Worm (Caenorhabditis elegans) whole organism, L4 larva: ENCODE results near the gene sra-1.

Experiments
- T26A8.4 ChIP-seq: fragments of 200-800 bp; sonication (Bioruptor generic); IDR thresholded peaks from 2 replicates; pipeline ENCODE4 v1.3.6; 2022; ENCODE audit warnings: missing genetic modification characterization, missing compliant biosample characterization
- aha-1 ChIP-seq: fragments of 150-350 bp; peaks from one replicate; lab custom pipeline; 2014; ENCODE audit warnings: missing biosample characterization, missing genetic modification characterization
- attf-4 ChIP-seq: sonication (generic microtip); optimal IDR thresholded peaks from 3 replicates; lab custom pipeline; 2017; ENCODE audit warnings: missing biosample characterization, missing genetic modification characterization
- ceh-20 ChIP-seq: fragments of 200-800 bp; sonication (Bioruptor generic); IDR thresholded peaks from 2 replicates; pipeline ENCODE4 v1.3.6; 2022; ENCODE audit warnings: missing genetic modification reagents, missing genetic modification characterization, missing compliant biosample characterization
- ceh-44 ChIP-seq: fragments of 200-800 bp; sonication (Bioruptor generic); IDR thresholded peaks from 2 replicates; pipeline ENCODE4 v1.3.6; 2022; ENCODE audit warnings: missing genetic modification reagents, missing genetic modification characterization, missing compliant biosample characterization
- ceh-62 ChIP-seq: sonication (generic microtip); optimal IDR thresholded peaks from 2 replicates; lab custom pipeline; 2017; ENCODE audit warnings: missing biosample characterization, missing genetic modification characterization
- ceh-82 ChIP-seq: sonication (generic microtip); optimal IDR thresholded peaks from 2 replicates; lab custom pipeline; 2017; ENCODE audit warnings: missing biosample characterization, missing genetic modification characterization
- ctbp-1 ChIP-seq: fragments of 200-800 bp; sonication (Bioruptor generic); IDR thresholded peaks from 2 replicates; pipeline ENCODE4 v1.3.6; 2022; ENCODE audit warnings: missing genetic modification reagents, missing genetic modification characterization, missing compliant biosample characterization
- daf-16 ChIP-seq, 3 experiments: sonication (generic microtip); optimal IDR thresholded peaks; 2 replicates each; lab custom pipeline; 2016 to 2017; ENCODE audit warnings: missing genetic modification characterization in 3 of 3, missing genetic modification reagents in 3 of 3, mild to moderate bottlenecking in 2 of 3, missing compliant biosample characterization in 2 of 3, missing biosample characterization in 1 of 3, moderate library complexity in 1 of 3
- daf-8 ChIP-seq: fragments of 200-800 bp; sonication (Bioruptor generic); IDR thresholded peaks from 2 replicates; pipeline ENCODE4 v1.3.6; 2022; ENCODE audit warnings: missing genetic modification characterization, missing compliant biosample characterization
- dmd-6 ChIP-seq: fragments of 200-800 bp; sonication (Bioruptor generic); IDR thresholded peaks from 2 replicates; pipeline ENCODE4 v1.3.6; 2022; ENCODE audit warnings: missing genetic modification reagents, missing genetic modification characterization, missing compliant biosample characterization
- dmd-8 ChIP-seq: fragments of 200-800 bp; sonication (Bioruptor generic); IDR thresholded peaks from 2 replicates; pipeline ENCODE4 v1.3.6; 2022; ENCODE audit warnings: missing genetic modification characterization, missing compliant biosample characterization
- dve-1 ChIP-seq: sonication (generic microtip); optimal IDR thresholded peaks from 2 replicates; lab custom pipeline; 2017; ENCODE audit warnings: antibody characterized with exemption, mild to moderate bottlenecking, missing genetic modification characterization, missing compliant biosample characterization; ENCODE audit not compliant: insufficient read depth
- egl-43 ChIP-seq: fragments of 200-800 bp; sonication (Bioruptor generic); IDR thresholded peaks from 2 replicates; pipeline ENCODE4 v1.3.6; 2022; ENCODE audit warnings: missing genetic modification reagents, missing genetic modification characterization, missing compliant biosample characterization
- hif-1 ChIP-seq, 2 experiments: sonication (generic microtip); optimal IDR thresholded peaks; 2 replicates each; lab custom pipeline; 2016 to 2017; ENCODE audit warnings: missing compliant biosample characterization in 2 of 2, missing genetic modification characterization in 2 of 2, missing genetic modification reagents in 2 of 2, missing genotype in 2 of 2, mild to moderate bottlenecking in 1 of 2
- hlh-11 ChIP-seq: fragments of 200-800 bp; sonication (Bioruptor generic); optimal IDR thresholded peaks from 2 replicates; lab custom pipeline; 2018; ENCODE audit warnings: mild to moderate bottlenecking, missing genetic modification characterization, missing compliant biosample characterization
- hmg-1.1 ChIP-seq: fragments of 200-800 bp; sonication (Bioruptor generic); IDR thresholded peaks from 2 replicates; pipeline ENCODE4 v1.3.6; 2022; ENCODE audit warnings: missing genetic modification reagents, missing genetic modification characterization, missing compliant biosample characterization
- lim-7 ChIP-seq: fragments of 200-800 bp; sonication (Bioruptor generic); IDR thresholded peaks from 2 replicates; pipeline ENCODE4 v1.3.6; 2022; ENCODE audit warnings: missing genetic modification characterization, missing compliant biosample characterization
- lin-13 ChIP-seq: fragments of 150-350 bp; optimal IDR thresholded peaks from 2 replicates; lab custom pipeline; 2014; ENCODE audit warnings: missing biosample characterization, missing genetic modification reagents, missing genetic modification characterization
- lir-3 ChIP-seq: sonication (generic microtip); optimal IDR thresholded peaks from 2 replicates; lab custom pipeline; 2016; ENCODE audit warnings: mild to moderate bottlenecking, missing genetic modification characterization, missing compliant biosample characterization
- madf-9 ChIP-seq: fragments of 200-800 bp; sonication (Bioruptor generic); conservative IDR thresholded peaks from 2 replicates; pipeline ENCODE4 v1.3.6; 2022; ENCODE audit warnings: missing genetic modification reagents, missing genetic modification characterization, missing compliant biosample characterization
- mdl-1 ChIP-seq, 2 experiments: fragments of 150-350 bp in 1 of 2; sonication (generic microtip) in 1 of 2; optimal IDR thresholded peaks; 2 replicates each; lab custom pipeline; 2014 to 2017; ENCODE audit warnings: missing biosample characterization in 2 of 2, missing genetic modification characterization in 2 of 2
- mes-2 ChIP-seq: sonication (generic microtip); optimal IDR thresholded peaks from 2 replicates; lab custom pipeline; 2016; ENCODE audit warnings: missing genotype, mild to moderate bottlenecking, missing genetic modification characterization, missing compliant biosample characterization; ENCODE audit not compliant: poor library complexity, severe bottlenecking
- mxl-3 ChIP-seq: fragments of 200-800 bp; sonication (Bioruptor generic); optimal IDR thresholded peaks from 2 replicates; lab custom pipeline; 2018; ENCODE audit warnings: mild to moderate bottlenecking, missing genetic modification characterization, missing compliant biosample characterization
- nhr-102 ChIP-seq: sonication (generic microtip); optimal IDR thresholded peaks from 2 replicates; lab custom pipeline; 2016; ENCODE audit warnings: mild to moderate bottlenecking, missing genetic modification characterization, moderate library complexity, missing compliant biosample characterization
- nhr-11 ChIP-seq: fragments of 150-350 bp; optimal IDR thresholded peaks from 2 replicates; lab custom pipeline; 2014; ENCODE audit warnings: missing biosample characterization, missing genetic modification characterization
- nhr-28 ChIP-seq: fragments of 150-350 bp; optimal IDR thresholded peaks from 2 replicates; lab custom pipeline; 2014; ENCODE audit warnings: missing biosample characterization, missing genetic modification characterization
- nhr-48 ChIP-seq: sonication (generic microtip); optimal IDR thresholded peaks from 2 replicates; lab custom pipeline; 2016; ENCODE audit warnings: mild to moderate bottlenecking, missing genetic modification characterization, missing compliant biosample characterization
- nhr-77 ChIP-seq: fragments of 150-350 bp; optimal IDR thresholded peaks from 2 replicates; lab custom pipeline; 2014; ENCODE audit warnings: missing biosample characterization, missing genetic modification characterization
- pha-4 ChIP-seq, 2 experiments: fragments of 150-350 bp in 1 of 2; fragments of 200-800 bp in 1 of 2; sonication (Bioruptor generic) in 1 of 2; IDR thresholded peaks in 1 of 2; optimal IDR thresholded peaks in 1 of 2; 2 replicates each; pipeline versions ENCODE4 v1.3.6 to Lab custom; 2014 to 2022; ENCODE audit warnings: missing genetic modification characterization in 2 of 2, missing genetic modification reagents in 2 of 2, missing biosample characterization in 1 of 2, missing compliant biosample characterization in 1 of 2
- pqm-1 ChIP-seq: sonication (generic microtip); optimal IDR thresholded peaks from 2 replicates; lab custom pipeline; 2017; ENCODE audit warnings: missing biosample characterization, missing genetic modification characterization
- sdz-12 ChIP-seq: fragments of 200-800 bp; sonication (Bioruptor generic); optimal IDR thresholded peaks from 2 replicates; lab custom pipeline; 2018; ENCODE audit warnings: mild to moderate bottlenecking, missing genetic modification characterization, missing compliant biosample characterization
- spr-1 ChIP-seq: sonication (generic microtip); optimal IDR thresholded peaks from 2 replicates; lab custom pipeline; 2016; ENCODE audit warnings: mild to moderate bottlenecking, missing genetic modification characterization, missing compliant biosample characterization
- tra-1 ChIP-seq: fragments of 200-800 bp; sonication (Bioruptor generic); IDR thresholded peaks from 2 replicates; pipeline ENCODE4 v1.3.6; 2022; ENCODE audit warnings: missing genetic modification reagents, missing genetic modification characterization, missing compliant biosample characterization
- unc-130 ChIP-seq: sonication (generic microtip); optimal IDR thresholded peaks from 2 replicates; lab custom pipeline; 2016; ENCODE audit warnings: missing genetic modification reagents, missing genetic modification characterization, missing compliant biosample characterization
- unc-62 ChIP-seq, 3 experiments: fragments of 150-350 bp in 1 of 3; sonication (generic microtip); optimal IDR thresholded peaks in 2 of 3; peaks in 1 of 3; 1 replicate in 1 of 3; 2 replicates in 2 of 3; lab custom pipeline; 2014 to 2017; ENCODE audit warnings: missing biosample characterization in 3 of 3, missing genetic modification characterization in 3 of 3, missing genetic modification reagents in 3 of 3, missing genotype in 1 of 3
- vab-7 ChIP-seq: fragments of 200-800 bp; sonication (Bioruptor generic); IDR thresholded peaks from 2 replicates; pipeline ENCODE4 v1.3.6; 2022; ENCODE audit warnings: missing genetic modification reagents, missing genetic modification characterization, missing compliant biosample characterization
- zfp-3 ChIP-seq: fragments of 200-800 bp; sonication (Bioruptor generic); conservative IDR thresholded peaks from 2 replicates; pipeline ENCODE4 v1.3.6; 2022; ENCODE audit warnings: missing genetic modification reagents, missing genetic modification characterization, missing compliant biosample characterization
- ztf-7 ChIP-seq: fragments of 150-350 bp; optimal IDR thresholded peaks from 2 replicates; lab custom pipeline; 2014; ENCODE audit warnings: missing biosample characterization, missing genetic modification characterization

sra-1 gene

ce11 chrII:9487337-9487950, 34.0 kb downstream of the sra-1 start, which contains the start of gene T19H5.4 (continued):
- TF ChIP-seq dve-1 (peak; percentile 79), dmd-8 (GFP tag; lab: Robert Waterston, UW) (no peak), nhr-77 (tag; lab: Kevin White, UChicago) (peak; percentile 12), lin-13 (peak; percentile 16), nhr-102 (tag; lab: Kevin White, UChicago) (no peak), hif-1 (tag; optimal IDR thresholded peaks at IDR 0.05; lab: Kevin White, UChicago) (peak in 1 of 2 experiments; percentile 64), madf-9 (peak; percentile 38; the same call in 1 of the 2 replicates), pqm-1 (peak; percentile 41), nhr-48 (peak; percentile 76), ceh-20 (peak; percentile 65; the same call in 1 of the 2 replicates), zfp-3 (GFP tag; lab: Robert Waterston, UW) (peak; percentile 44; the same call in 1 of the 2 replicates), tra-1 (GFP tag; lab: Robert Waterston, UW) (peak; percentile 46; the same call in 1 of the 2 replicates), daf-8 (no peak), ctbp-1 (peak; percentile 52; the same call in 1 of the 2 replicates), ceh-62 (tag; lab: Kevin White, UChicago) (no peak), egl-43 (0 out of 2 replicates have a peak, but pooled peaks have one; percentile 19), sdz-12 (GFP tag; lab: Kevin White, UChicago) (no peak), aha-1 (tag; lab: Kevin White, UChicago) (peak; percentile 79), lim-7 (peak; percentile 67; the same call in 1 of the 2 replicates), pha-4 (GFP tag; IDR thresholded peaks at IDR 0.05; lab: Robert Waterston, UW) (0 out of 2 replicates have a peak, but pooled peaks have one; percentile 50), pha-4 (tag; optimal IDR thresholded peaks at IDR 0.05; lab: Kevin White, UChicago) (no peak), mdl-1 (tag; optimal IDR thresholded peaks at IDR 0.05; lab: Kevin White, UChicago) (peak in 1 of 2 experiments; percentile 78), hmg-1.1 (peak; percentile 75; the same call in 1 of the 2 replicates), mes-2 (tag; lab: Kevin White, UChicago) (peak; percentile 48), vab-7 (GFP tag; lab: Robert Waterston, UW) (0 out of 2 replicates have a peak, but pooled peaks have one; percentile 37), daf-16 (GFP tag; optimal IDR thresholded peaks at IDR 0.05; lab: Kevin White, UChicago) (peak in 1 of 2 experiments; percentile 4), daf-16 (tag; optimal IDR thresholded peaks at IDR 0.05; lab: Kevin White, UChicago) (peak; percentile 66)

DNA sequence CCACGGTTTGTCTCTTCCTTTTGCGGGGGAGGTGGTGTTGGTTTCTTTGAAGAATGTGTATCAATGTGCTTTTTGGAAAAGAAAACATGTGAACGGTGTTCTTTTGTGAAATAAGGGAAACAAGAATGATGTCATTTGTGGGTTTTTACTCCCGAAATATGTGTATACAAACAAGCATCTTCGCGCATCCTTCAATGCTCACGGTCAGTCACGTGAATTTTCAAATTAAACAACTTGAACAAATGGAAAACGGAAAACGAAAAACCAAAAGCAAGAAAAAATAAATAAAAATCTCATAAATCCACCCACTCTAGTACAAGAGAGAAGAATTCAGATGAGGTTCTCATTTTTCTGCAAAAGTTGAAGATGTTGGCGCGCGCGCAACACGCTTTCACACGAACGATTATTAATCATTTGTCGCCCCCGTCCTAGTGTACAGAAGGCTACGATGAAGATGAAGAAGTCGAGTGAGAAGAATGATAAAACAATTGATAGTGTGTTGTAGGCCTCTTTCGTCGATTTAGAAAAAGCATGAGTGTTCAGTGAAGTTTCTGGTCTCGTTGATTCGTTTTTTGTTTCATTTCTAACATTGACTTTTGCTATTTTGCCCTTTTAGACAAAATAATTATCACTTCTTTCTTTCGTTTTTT, 36.3 kb downstream of the sra-1 start:
- TF ChIP-seq ztf-7 (tag; lab: Kevin White, UChicago) = no peak
- TF ChIP-seq dmd-6 (GFP tag; lab: Robert Waterston, UW) = no peak
- no peak for TF ChIP-seq pha-4 (GFP tag; IDR thresholded peaks at IDR 0.05; lab: Robert Waterston, UW)
- peak; percentile 38 for TF ChIP-seq pha-4 (tag; optimal IDR thresholded peaks at IDR 0.05; lab: Kevin White, UChicago)
- TF ChIP-seq spr-1 (tag; lab: Kevin White, UChicago) = no peak
- peak; percentile 90 for TF ChIP-seq aha-1 (tag; lab: Kevin White, UChicago)
- TF ChIP-seq attf-4 (tag; lab: Kevin White, UChicago) = no peak
- peak in 1 of 2 experiments; percentile 37 for TF ChIP-seq mdl-1 (tag; optimal IDR thresholded peaks at IDR 0.05; lab: Kevin White, UChicago)
- peak in 1 of 2 experiments; percentile 9 for TF ChIP-seq unc-62 (GFP tag; optimal IDR thresholded peaks at IDR 0.05 in 1 of 2; lab: Kevin White, UChicago)
- no peak for TF ChIP-seq unc-62 (tag; optimal IDR thresholded peaks at IDR 0.05; lab: Kevin White, UChicago)
- TF ChIP-seq unc-130 (GFP tag; lab: Kevin White, UChicago) = no peak
- peak; percentile 75 for TF ChIP-seq nhr-28 (tag; lab: Kevin White, UChicago)
- peak; percentile 19 for TF ChIP-seq hlh-11
- TF ChIP-seq ceh-44 (GFP tag; lab: Robert Waterston, UW) = no peak
- TF ChIP-seq nhr-11 = no peak
- TF ChIP-seq mxl-3 (GFP tag; lab: Kevin White, UChicago) = peak; percentile 88
- no peak for TF ChIP-seq T26A8.4 (GFP tag; lab: Robert Waterston, UW)
- no peak for TF ChIP-seq lir-3 (tag; lab: Kevin White, UChicago)
- no peak for TF ChIP-seq ceh-82
